Worm (Caenorhabditis elegans) whole organism, L2 larva: ENCODE measurements around the gene C32A9.1.

ENCODE experiments used
- egl-27 ChIP-seq: sonication (generic microtip); optimal IDR thresholded peaks from 3 replicates; lab custom pipeline; 2017; ENCODE audit warnings: missing biosample characterization, missing genetic modification reagents, missing genetic modification characterization
- skn-1 ChIP-seq: sonication (generic microtip); optimal IDR thresholded peaks from 2 replicates; lab custom pipeline; 2017; ENCODE audit warnings: missing biosample characterization, missing genetic modification characterization
- unc-62 ChIP-seq: fragments of 150-350 bp; optimal IDR thresholded peaks from 2 replicates; lab custom pipeline; 2014; ENCODE audit warnings: missing biosample characterization, missing genetic modification reagents, missing genetic modification characterization
- ztf-11 ChIP-seq: sonication (generic microtip); optimal IDR thresholded peaks from 2 replicates; lab custom pipeline; 2017; ENCODE audit warnings: missing biosample characterization, missing genetic modification characterization

DNA sequence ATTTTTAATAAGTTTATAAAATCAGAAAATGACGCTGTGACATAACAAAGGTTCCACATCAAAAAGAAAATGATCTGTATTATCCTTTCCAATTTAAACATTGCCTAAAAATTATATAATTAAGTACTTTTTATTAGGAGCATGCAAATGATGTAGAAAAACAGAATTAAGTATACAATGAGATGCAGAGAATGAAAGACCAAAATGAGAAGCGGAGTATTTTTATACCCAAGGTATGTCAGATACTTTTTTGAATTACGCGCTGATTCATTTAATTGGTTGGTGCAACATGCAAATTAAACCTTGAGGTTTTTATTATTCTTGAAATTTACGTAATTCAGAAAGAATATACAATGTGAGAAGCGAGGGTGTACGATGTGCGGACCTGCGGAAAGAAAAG, at the start of gene C32A9.1:
- TF ChIP-seq ztf-11 (no peak), unc-62 (GFP tag; lab: Kevin White, UChicago) (no peak), egl-27 (tag; lab: Kevin White, UChicago) (no peak), skn-1 (no peak)
